Fruit fly (Drosophila melanogaster): ENCODE results near the gene CG9547.

The CG9547 gene

dm6 chr2L:6461497-6461896 is 32.8 kb downstream of the CG9547 start (continued):
- TF ChIP-seq tll (GFP tag; optimal IDR thresholded peaks at IDR 0.05) (no peak), sug (tag; optimal IDR thresholded peaks at IDR 0.05) (no peak), zf30C (GFP tag; optimal IDR thresholded peaks at IDR 0.05) (peak; percentile 18), CG12236 (GFP tag; optimal IDR thresholded peaks at IDR 0.05) (no peak), Sin3A (optimal IDR thresholded peaks at IDR 0.05) (no peak), luna (GFP tag; optimal IDR thresholded peaks at IDR 0.05) (no peak), dmrt99B (tag; optimal IDR thresholded peaks at IDR 0.05) (peak; percentile 32), CG14014 (GFP tag; IDR thresholded peaks at IDR 0.05) (no peak), sd (tag; optimal IDR thresholded peaks at IDR 0.05) (no peak), ken (GFP tag; IDR thresholded peaks at IDR 0.05) (no peak), D19B (GFP tag; optimal IDR thresholded peaks at IDR 0.05) (no peak), unpg (GFP tag; optimal IDR thresholded peaks at IDR 0.05) (peak; percentile 46), lola (GFP tag; optimal IDR thresholded peaks at IDR 0.05) (peak in 1 of 3 experiments; percentile 5), CG15269 (tag; optimal IDR thresholded peaks at IDR 0.05) (peak; percentile 16), CG31388 (GFP tag; optimal IDR thresholded peaks at IDR 0.05) (no peak), CG10366 (GFP tag; IDR thresholded peaks at IDR 0.05) (no peak), CG30403 (GFP tag; optimal IDR thresholded peaks at IDR 0.05) (no peak), CG10565 (GFP tag; optimal IDR thresholded peaks at IDR 0.05) (no peak), wdn (GFP tag; IDR thresholded peaks at IDR 0.05) (no peak), crol (GFP tag; IDR thresholded peaks at IDR 0.05) (no peak), sr (GFP tag; IDR thresholded peaks at IDR 0.05) (0 out of 3 replicates have a peak, but pooled peaks have one; percentile 23), Dip2 (GFP tag; IDR thresholded peaks at IDR 0.05) (no peak), Dek (tag; optimal IDR thresholded peaks at IDR 0.05) (no peak), D19A (tag; optimal IDR thresholded peaks at IDR 0.05) (peak; percentile 4), Mrtf (GFP tag; IDR thresholded peaks at IDR 0.05) (no peak), CG5953 (GFP tag; IDR thresholded peaks at IDR 0.05) (peak; percentile 60; the same call in 1 of the 2 replicates), CG31224 (GFP tag; IDR thresholded peaks at IDR 0.05) (no peak), gfzf (GFP tag; optimal IDR thresholded peaks at IDR 0.05) (no peak), CG14441 (GFP tag; IDR thresholded peaks at IDR 0.05) (peak; percentile 39; the same call in 1 of the 2 replicates), CG4282 (GFP tag; optimal IDR thresholded peaks at IDR 0.05) (no peak), croc (GFP tag; conservative IDR thresholded peaks at IDR 0.05) (no peak), inv (GFP tag; IDR thresholded peaks at IDR 0.05; ENCODE audit: partially characterized antibody) (no peak), CG9876 (GFP tag; optimal IDR thresholded peaks at IDR 0.05) (no peak), hkb (optimal IDR thresholded peaks at IDR 0.05) (no peak), hkb (GFP tag; IDR thresholded peaks at IDR 0.05) (peak; percentile 35; the same call in 1 of the 2 replicates), Sox100B (GFP tag; optimal IDR thresholded peaks at IDR 0.05) (peak; percentile 47), Nf-YB (GFP tag; optimal IDR thresholded peaks at IDR 0.05) (peak; percentile 13), CG14710 (tag; optimal IDR thresholded peaks at IDR 0.05) (peak; percentile 1), seq (GFP tag; IDR thresholded peaks at IDR 0.05) (no peak), CrebB (tag; optimal IDR thresholded peaks at IDR 0.05) (no peak), dimm (GFP tag; IDR thresholded peaks at IDR 0.05) (no peak), PHDP (tag; optimal IDR thresholded peaks at IDR 0.05) (peak; percentile 61), CG10959 (GFP tag; IDR thresholded peaks at IDR 0.05) (no peak), Taf1 (GFP tag; IDR thresholded peaks at IDR 0.05) (no peak), CG11695 (GFP tag; IDR thresholded peaks at IDR 0.05) (peak; percentile 63; the same call in 1 of the 3 replicates), Bdp1 (GFP tag; optimal IDR thresholded peaks at IDR 0.05) (no peak), CG5245 (GFP tag; optimal IDR thresholded peaks at IDR 0.05) (no peak), peb (GFP tag; IDR thresholded peaks at IDR 0.05) (no peak), CG7556 (GFP tag; optimal IDR thresholded peaks at IDR 0.05) (no peak), CG6175 (GFP tag; IDR thresholded peaks at IDR 0.05) (no peak), BEAF-32 (GFP tag; optimal IDR thresholded peaks at IDR 0.05) (no peak), gcm (GFP tag; optimal IDR thresholded peaks at IDR 0.05) (peak; percentile 37)

Measured in whole organism, embryonic.